Worm (Caenorhabditis elegans) whole organism, L4 larva: ENCODE results near the gene tat-4.

ENCODE experiments used
- ZK546.5 ChIP-seq, 2 experiments: sonication (generic microtip); optimal IDR thresholded peaks; 2 replicates each; lab custom pipeline; 2017; ENCODE audit warnings: missing biosample characterization in 2 of 2, missing genetic modification characterization in 2 of 2
- ceh-28 ChIP-seq: fragments of 150-350 bp; optimal IDR thresholded peaks from 2 replicates; lab custom pipeline; 2014; ENCODE audit warnings: missing biosample characterization, missing genetic modification reagents, missing genetic modification characterization
- cey-2 ChIP-seq: sonication (generic microtip); optimal IDR thresholded peaks from 3 replicates; lab custom pipeline; 2017; ENCODE audit warnings: missing genetic modification characterization, mild to moderate bottlenecking, missing compliant biosample characterization, antibody characterized with exemption, borderline replicate concordance; ENCODE audit not compliant: insufficient read depth
- fos-1 ChIP-seq: fragments of 150-350 bp; optimal IDR thresholded peaks from 2 replicates; lab custom pipeline; 2014; ENCODE audit warnings: missing biosample characterization, missing genetic modification characterization
- hlh-30 ChIP-seq: sonication (generic microtip); optimal IDR thresholded peaks from 2 replicates; lab custom pipeline; 2017; ENCODE audit warnings: antibody characterized with exemption, mild to moderate bottlenecking, missing genetic modification characterization, missing compliant biosample characterization; ENCODE audit not compliant: insufficient read depth
- lin-15B ChIP-seq: fragments of 150-350 bp; sonication (generic microtip); optimal IDR thresholded peaks from 3 replicates; lab custom pipeline; 2014; ENCODE audit warnings: missing biosample characterization, missing genetic modification characterization
- lin-39 ChIP-seq: fragments of 150-350 bp; optimal IDR thresholded peaks from 2 replicates; lab custom pipeline; 2014; ENCODE audit warnings: missing biosample characterization, missing genetic modification reagents, missing genetic modification characterization
- nhr-237 ChIP-seq: sonication (generic microtip); optimal IDR thresholded peaks from 2 replicates; lab custom pipeline; 2017; ENCODE audit warnings: missing biosample characterization, missing genetic modification characterization
- nhr-42 ChIP-seq: fragments of 200-800 bp; sonication (Bioruptor generic); IDR thresholded peaks from 2 replicates; pipeline ENCODE4 v1.3.6; 2022; ENCODE audit warnings: missing genetic modification characterization, missing compliant biosample characterization
- nhr-77 ChIP-seq: fragments of 150-350 bp; optimal IDR thresholded peaks from 2 replicates; lab custom pipeline; 2014; ENCODE audit warnings: missing biosample characterization, missing genetic modification characterization
- pha-4 ChIP-seq, 2 experiments: fragments of 150-350 bp in 1 of 2; fragments of 200-800 bp in 1 of 2; sonication (Bioruptor generic) in 1 of 2; IDR thresholded peaks in 1 of 2; optimal IDR thresholded peaks in 1 of 2; 2 replicates each; pipeline versions ENCODE4 v1.3.6 to Lab custom; 2014 to 2022; ENCODE audit warnings: missing genetic modification characterization in 2 of 2, missing genetic modification reagents in 2 of 2, missing biosample characterization in 1 of 2, missing compliant biosample characterization in 1 of 2
- skn-1 ChIP-seq: fragments of 150-350 bp; optimal IDR thresholded peaks from 2 replicates; lab custom pipeline; 2014; ENCODE audit warnings: missing biosample characterization, missing genetic modification characterization
- unc-39 ChIP-seq: sonication (generic microtip); optimal IDR thresholded peaks from 2 replicates; lab custom pipeline; 2017; ENCODE audit warnings: missing biosample characterization, missing genetic modification characterization
- ztf-11 ChIP-seq: fragments of 150-350 bp; optimal IDR thresholded peaks from 2 replicates; lab custom pipeline; 2014; ENCODE audit warnings: missing biosample characterization, missing genetic modification characterization

DNA sequence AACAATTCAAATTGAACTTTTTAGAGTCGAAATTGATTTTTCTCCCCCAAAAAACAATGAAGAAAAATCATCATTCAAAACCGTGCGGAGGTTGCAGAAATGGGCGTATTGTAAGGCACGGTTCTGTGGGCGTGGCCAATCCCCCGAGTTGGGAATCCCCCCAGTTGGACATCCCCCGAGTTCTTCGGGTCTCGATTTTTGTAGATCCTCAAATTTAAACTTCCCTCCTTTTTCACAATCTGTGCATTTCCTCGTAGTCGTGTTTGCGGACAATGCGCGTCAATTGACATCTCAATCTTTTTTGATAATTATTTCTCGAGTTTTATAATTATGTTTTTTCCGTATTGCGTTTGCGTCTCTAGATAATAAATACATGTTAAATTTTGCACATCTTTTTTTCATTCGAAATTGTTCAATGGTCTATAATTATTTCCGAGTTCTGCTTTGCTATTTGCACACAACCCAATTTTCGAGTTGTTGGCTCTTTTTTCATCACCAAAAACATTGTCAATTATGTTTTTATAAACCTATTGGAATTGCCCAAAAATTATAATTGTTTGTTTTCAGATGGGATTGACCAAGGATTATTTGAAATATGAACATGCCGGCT lies 25.8 kb upstream of the tat-4 start, which contains the start of gene F13H8.2:
- TF ChIP-seq fos-1 (tag; lab: Kevin White, UChicago) (no peak), ztf-11 (tag; lab: Kevin White, UChicago) (no peak), nhr-237 (tag; lab: Kevin White, UChicago) (no peak), lin-39 (no peak), ceh-28 (tag; lab: Kevin White, UChicago) (no peak), nhr-77 (tag; lab: Kevin White, UChicago) (peak; percentile 28), cey-2 (no peak), nhr-42 (GFP tag; lab: Robert Waterston, UW) (peak; percentile 67; the same call in 1 of the 2 replicates), hlh-30 (tag; lab: Kevin White, UChicago) (peak; percentile 68), skn-1 (tag; lab: Kevin White, UChicago) (no peak), lin-15B (tag; lab: Kevin White, UChicago) (no peak), unc-39 (tag; lab: Kevin White, UChicago) (no peak), pha-4 (GFP tag; IDR thresholded peaks at IDR 0.05; lab: Robert Waterston, UW) (no peak), pha-4 (tag; optimal IDR thresholded peaks at IDR 0.05; lab: Kevin White, UChicago) (no peak), ZK546.5 (tag; optimal IDR thresholded peaks at IDR 0.05; lab: Kevin White, UChicago) (no peak)
